Worm (Caenorhabditis elegans): ENCODE measurements around the gene nhr-11.
A peak's percentile ranks its signal among the peaks of the same experiment; 100 is the strongest.

DNA sequence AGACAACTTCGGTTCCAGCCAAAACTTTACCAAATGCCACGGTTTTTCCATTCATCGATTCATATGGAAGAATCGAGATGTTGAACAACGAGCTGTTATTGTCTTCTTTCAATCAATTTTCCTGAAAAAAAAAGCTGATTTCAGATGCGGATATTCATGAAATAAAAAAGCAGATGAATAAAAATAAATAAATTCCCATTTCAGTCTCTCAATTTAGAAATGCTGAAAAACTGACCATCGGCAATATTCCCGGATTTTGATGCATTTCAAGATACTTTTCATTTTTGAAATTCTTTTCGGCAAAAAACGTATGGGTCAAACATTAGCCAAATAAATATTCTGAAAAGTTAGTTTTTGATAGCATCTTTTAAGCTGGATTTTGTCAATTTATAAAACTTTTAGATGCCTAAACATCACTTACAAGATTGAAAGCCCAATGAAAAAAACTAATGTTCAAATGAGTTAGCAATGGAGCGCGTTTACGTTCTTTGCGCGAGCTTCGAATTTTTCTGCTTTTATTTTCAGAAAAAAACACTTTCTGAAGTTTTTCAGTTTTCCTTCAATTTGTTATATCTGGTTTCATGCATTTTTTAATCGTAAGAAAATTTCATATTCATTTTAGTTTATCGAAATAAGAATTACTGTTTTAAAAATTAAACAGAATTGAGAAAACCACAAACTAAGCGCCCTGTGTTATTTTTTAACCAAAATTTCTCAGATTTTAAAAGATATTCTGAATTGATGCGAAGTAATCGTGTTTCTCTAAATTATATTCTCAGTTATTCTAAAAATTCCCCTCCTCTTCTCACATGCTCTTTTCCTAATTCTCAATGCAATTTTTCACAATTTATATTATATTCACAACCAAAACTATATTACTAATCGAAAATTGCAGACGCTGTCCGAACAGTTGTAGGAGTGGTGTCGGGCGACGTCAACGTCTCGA, 34.5 kb downstream of the nhr-11 start, which contains the start of the genes C01F6.14 and fem-3:
- no peak for TF ChIP-seq nhr-12 (tag; optimal IDR thresholded peaks at IDR 0.05)
- TF ChIP-seq egl-27 (tag; optimal IDR thresholded peaks at IDR 0.05), result no peak
- no peak for TF ChIP-seq unc-39 (tag; optimal IDR thresholded peaks at IDR 0.05)
- TF ChIP-seq aly-2 (tag; optimal IDR thresholded peaks at IDR 0.05), result no peak
- no peak for TF ChIP-seq lin-13 (GFP tag; optimal IDR thresholded peaks at IDR 0.05)
- TF ChIP-seq blmp-1 (tag; optimal IDR thresholded peaks at IDR 0.05; ENCODE audit: insufficient read depth), result no peak
- TF ChIP-seq alr-1 (tag; optimal IDR thresholded peaks at IDR 0.05), result no peak
- TF ChIP-seq nhr-237 (tag; optimal IDR thresholded peaks at IDR 0.05), result no peak
- TF ChIP-seq mab-5 (tag; optimal IDR thresholded peaks at IDR 0.05), result no peak
- no peak for TF ChIP-seq ama-1 (optimal IDR thresholded peaks at IDR 0.05)
- no peak for TF ChIP-seq nhr-25 (tag; optimal IDR thresholded peaks at IDR 0.05)
- no peak for TF ChIP-seq nhr-77 (tag; optimal IDR thresholded peaks at IDR 0.05)
- TF ChIP-seq lsy-2 (tag; optimal IDR thresholded peaks at IDR 0.05), result peak in 1 of 2 experiments; percentile 40
- no peak for TF ChIP-seq ztf-11 (tag; optimal IDR thresholded peaks at IDR 0.05)
